Worm (Caenorhabditis elegans) whole organism, young adult: ENCODE results near the gene ceh-40.

Experiments used
- ama-1 ChIP-seq, 3 experiments: fragments of 150-350 bp in 1 of 3; sonication (generic microtip) in 2 of 3; optimal IDR thresholded peaks; 2 replicates each; lab custom pipeline; 2014 to 2018; ENCODE audit warnings: missing biosample characterization in 2 of 3, missing genetic modification characterization in 2 of 3, missing genetic modification reagents in 2 of 3
- ekl-4 ChIP-seq: fragments of 200-800 bp; sonication (Bioruptor generic); IDR thresholded peaks from 2 replicates; pipeline ENCODE4 v1.3.6; 2022; ENCODE audit warnings: missing genetic modification reagents, missing genetic modification characterization, missing compliant biosample characterization
- lag-1 ChIP-seq: fragments of 200-800 bp; sonication (Bioruptor generic); IDR thresholded peaks from 2 replicates; pipeline ENCODE4 v1.3.6; 2022; ENCODE audit warnings: missing genetic modification reagents, missing genetic modification characterization, missing compliant biosample characterization
- nfya-1 ChIP-seq: sonication (generic microtip); optimal IDR thresholded peaks from 2 replicates; lab custom pipeline; 2017; ENCODE audit warnings: antibody characterized with exemption, missing compliant biosample characterization, missing genetic modification characterization, borderline replicate concordance; ENCODE audit not compliant: insufficient read depth
- ztf-28 ChIP-seq: fragments of 200-800 bp; sonication (Bioruptor generic); IDR thresholded peaks from 2 replicates; pipeline ENCODE4 v1.3.6; 2022; ENCODE audit warnings: missing genetic modification reagents, missing genetic modification characterization, missing compliant biosample characterization

- TF ChIP-seq ekl-4 (no peak), ama-1 (optimal IDR thresholded peaks at IDR 0.05; lab: Kevin White, UChicago) (no peak), ama-1 (GFP tag; optimal IDR thresholded peaks at IDR 0.05; lab: Kevin White, UChicago) (no peak), lag-1 (no peak), nfya-1 (tag; lab: Kevin White, UChicago) (no peak), ztf-28 (GFP tag; lab: Robert Waterston, UW) (no peak)
Observed at ce11 chrX:12317560-12317959, 3.0 kb downstream of the ceh-40 start.
